Worm (Caenorhabditis elegans): ENCODE data around the gene plc-1.

The plc-1 gene

ce11 chrX:10770988-10771496 lies 67.4 kb downstream of the plc-1 start:
- TF ChIP-seq scrt-1 (GFP tag; IDR thresholded peaks at IDR 0.05) = no peak
- TF ChIP-seq tbx-11 (GFP tag; IDR thresholded peaks at IDR 0.05) = no peak
- no peak for TF ChIP-seq ceh-36 (tag; optimal IDR thresholded peaks at IDR 0.05)
- no peak for TF ChIP-seq aly-1 (tag; optimal IDR thresholded peaks at IDR 0.05)
- no peak for TF ChIP-seq B0310.2 (tag; optimal IDR thresholded peaks at IDR 0.05)
- no peak for TF ChIP-seq flt-1 (GFP tag; IDR thresholded peaks at IDR 0.05)
- TF ChIP-seq ets-7 (tag; optimal IDR thresholded peaks at IDR 0.05) = no peak
- TF ChIP-seq hmbx-1 (tag; optimal IDR thresholded peaks at IDR 0.05) = no peak
- TF ChIP-seq sea-1 (GFP tag; conservative IDR thresholded peaks at IDR 0.05) = no peak
- no peak for TF ChIP-seq ceh-13 (GFP tag; optimal IDR thresholded peaks at IDR 0.05)
- no peak for TF ChIP-seq F13C5.2 (tag; optimal IDR thresholded peaks at IDR 0.05)
- TF ChIP-seq pes-1 (GFP tag; IDR thresholded peaks at IDR 0.05) = no peak
- no peak for TF ChIP-seq ama-1 (optimal IDR thresholded peaks at IDR 0.05)
- TF ChIP-seq tra-4 (tag; optimal IDR thresholded peaks at IDR 0.05) = no peak
- no peak for TF ChIP-seq hnd-1 (tag; optimal IDR thresholded peaks at IDR 0.05)

ce11 chrX:10769959-10770358 lies 68.5 kb downstream of the plc-1 start:
- TF ChIP-seq flt-1 (GFP tag; IDR thresholded peaks at IDR 0.05) (no peak), sea-1 (GFP tag; conservative IDR thresholded peaks at IDR 0.05) (peak; percentile 46; the same call in 1 of the 2 replicates)

- TF ChIP-seq pes-1 (GFP tag; IDR thresholded peaks at IDR 0.05) = no peak
- no peak for TF ChIP-seq scrt-1 (GFP tag; IDR thresholded peaks at IDR 0.05)
- TF ChIP-seq F13C5.2 (tag; optimal IDR thresholded peaks at IDR 0.05) = no peak
- TF ChIP-seq ama-1 (optimal IDR thresholded peaks at IDR 0.05) = no peak
Measured at ce11 chrX:10769232-10769738, 69.2 kb downstream of the plc-1 start, which contains the start of gene sma-9. Gene sma-9 (plus strand): TSS chrX:10769282.

ce11 chrX:10768289-10769153 lies 69.9 kb downstream of the plc-1 start:
- TF ChIP-seq tra-4 (tag; optimal IDR thresholded peaks at IDR 0.05) = no peak
- TF ChIP-seq ceh-13 (GFP tag; optimal IDR thresholded peaks at IDR 0.05) = no peak
- no peak for TF ChIP-seq flt-1 (GFP tag; IDR thresholded peaks at IDR 0.05)
- no peak for TF ChIP-seq tbx-11 (GFP tag; IDR thresholded peaks at IDR 0.05)
- TF ChIP-seq ets-7 (tag; optimal IDR thresholded peaks at IDR 0.05) = no peak
- peak; percentile 11 for TF ChIP-seq F13C5.2 (tag; optimal IDR thresholded peaks at IDR 0.05)
- no peak for TF ChIP-seq ama-1 (optimal IDR thresholded peaks at IDR 0.05)
- no peak for TF ChIP-seq hnd-1 (tag; optimal IDR thresholded peaks at IDR 0.05)
- TF ChIP-seq scrt-1 (GFP tag; IDR thresholded peaks at IDR 0.05) = no peak
- no peak for TF ChIP-seq ceh-36 (tag; optimal IDR thresholded peaks at IDR 0.05)
- TF ChIP-seq aly-1 (tag; optimal IDR thresholded peaks at IDR 0.05) = no peak
- TF ChIP-seq pes-1 (GFP tag; IDR thresholded peaks at IDR 0.05) = no peak
- no peak for TF ChIP-seq B0310.2 (tag; optimal IDR thresholded peaks at IDR 0.05)
- no peak; the same call in 1 of the 2 replicates for TF ChIP-seq tbx-37 (GFP tag; conservative IDR thresholded peaks at IDR 0.05)
- 0 out of 2 replicates have a peak, but pooled peaks have one; percentile 37 for TF ChIP-seq sea-1 (GFP tag; conservative IDR thresholded peaks at IDR 0.05)
- no peak for TF ChIP-seq hmg-4 (GFP tag; optimal IDR thresholded peaks at IDR 0.05)
- no peak for TF ChIP-seq hmbx-1 (tag; optimal IDR thresholded peaks at IDR 0.05)

- TF ChIP-seq hnd-1 (tag; optimal IDR thresholded peaks at IDR 0.05) (no peak), flt-1 (GFP tag; IDR thresholded peaks at IDR 0.05) (no peak), F13C5.2 (tag; optimal IDR thresholded peaks at IDR 0.05) (no peak), scrt-1 (GFP tag; IDR thresholded peaks at IDR 0.05) (no peak), B0310.2 (tag; optimal IDR thresholded peaks at IDR 0.05) (no peak), ets-7 (tag; optimal IDR thresholded peaks at IDR 0.05) (no peak), tbx-37 (GFP tag; conservative IDR thresholded peaks at IDR 0.05) (no peak), tbx-11 (GFP tag; IDR thresholded peaks at IDR 0.05) (no peak), hmbx-1 (tag; optimal IDR thresholded peaks at IDR 0.05) (no peak), ceh-36 (tag; optimal IDR thresholded peaks at IDR 0.05) (no peak), sea-1 (GFP tag; conservative IDR thresholded peaks at IDR 0.05) (no peak), tra-4 (tag; optimal IDR thresholded peaks at IDR 0.05) (no peak)
Measured at ce11 chrX:10767669-10768068, 70.8 kb downstream of the plc-1 start.

ce11 chrX:10766966-10767644 lies 71.3 kb downstream of the plc-1 start:
- TF ChIP-seq aly-1 (tag; optimal IDR thresholded peaks at IDR 0.05) (no peak), ceh-36 (tag; optimal IDR thresholded peaks at IDR 0.05) (no peak), F13C5.2 (tag; optimal IDR thresholded peaks at IDR 0.05) (no peak), ceh-13 (GFP tag; optimal IDR thresholded peaks at IDR 0.05) (no peak), pes-1 (GFP tag; IDR thresholded peaks at IDR 0.05) (no peak), sea-1 (GFP tag; conservative IDR thresholded peaks at IDR 0.05) (no peak), tra-4 (tag; optimal IDR thresholded peaks at IDR 0.05) (no peak), hnd-1 (tag; optimal IDR thresholded peaks at IDR 0.05) (no peak), tbx-11 (GFP tag; IDR thresholded peaks at IDR 0.05) (no peak), ets-7 (tag; optimal IDR thresholded peaks at IDR 0.05) (no peak), flt-1 (GFP tag; IDR thresholded peaks at IDR 0.05) (no peak), hmg-4 (GFP tag; optimal IDR thresholded peaks at IDR 0.05) (no peak), ama-1 (optimal IDR thresholded peaks at IDR 0.05) (no peak), B0310.2 (tag; optimal IDR thresholded peaks at IDR 0.05) (no peak)

- TF ChIP-seq hmg-4 (GFP tag; optimal IDR thresholded peaks at IDR 0.05) (peak; percentile 88), F13C5.2 (tag; optimal IDR thresholded peaks at IDR 0.05) (peak; percentile 82), ets-7 (tag; optimal IDR thresholded peaks at IDR 0.05) (peak; percentile 22), tbx-11 (GFP tag; IDR thresholded peaks at IDR 0.05) (no peak), ama-1 (optimal IDR thresholded peaks at IDR 0.05) (no peak), flt-1 (GFP tag; IDR thresholded peaks at IDR 0.05) (0 out of 2 replicates have a peak, but pooled peaks have one; percentile 6), ceh-36 (tag; optimal IDR thresholded peaks at IDR 0.05) (no peak), hmbx-1 (tag; optimal IDR thresholded peaks at IDR 0.05) (no peak), hnd-1 (tag; optimal IDR thresholded peaks at IDR 0.05) (peak; percentile 3), tra-4 (tag; optimal IDR thresholded peaks at IDR 0.05) (no peak), pes-1 (GFP tag; IDR thresholded peaks at IDR 0.05) (no peak), sea-1 (GFP tag; conservative IDR thresholded peaks at IDR 0.05) (no peak), scrt-1 (GFP tag; IDR thresholded peaks at IDR 0.05) (no peak), tbx-37 (GFP tag; conservative IDR thresholded peaks at IDR 0.05) (no peak), aly-1 (tag; optimal IDR thresholded peaks at IDR 0.05) (peak; percentile 46), ceh-13 (GFP tag; optimal IDR thresholded peaks at IDR 0.05) (peak; percentile 28), B0310.2 (tag; optimal IDR thresholded peaks at IDR 0.05) (peak; percentile 52)
Measured at ce11 chrX:10766123-10766622, 72.3 kb downstream of the plc-1 start.
